Worm (Caenorhabditis elegans) whole organism, mixed stage, embryonic: ENCODE measurements around the gene C13F10.5.

Experiments used
- bed-3 ChIP-seq: fragments of 200-800 bp; sonication (Bioruptor generic); optimal IDR thresholded peaks from 3 replicates; lab custom pipeline; 2018; ENCODE audit warnings: mild to moderate bottlenecking, missing genetic modification characterization, moderate library complexity, missing compliant biosample characterization
- blmp-1 ChIP-seq: fragments of 150-350 bp; optimal IDR thresholded peaks from 2 replicates; lab custom pipeline; 2014; ENCODE audit warnings: missing biosample characterization, missing genetic modification characterization
- ceh-39 ChIP-seq: fragments of 150-350 bp; optimal IDR thresholded peaks from 2 replicates; lab custom pipeline; 2014; ENCODE audit warnings: missing biosample characterization, missing genetic modification characterization
- ceh-43 ChIP-seq: fragments of 200-800 bp; sonication (Bioruptor generic); optimal IDR thresholded peaks from 2 replicates; lab custom pipeline; 2018; ENCODE audit warnings: mild to moderate bottlenecking, missing genetic modification characterization, moderate library complexity, missing compliant biosample characterization
- ceh-83 ChIP-seq: fragments of 200-800 bp; sonication (Bioruptor generic); optimal IDR thresholded peaks from 2 replicates; lab custom pipeline; 2018; ENCODE audit warnings: mild to moderate bottlenecking, missing genetic modification characterization, missing compliant biosample characterization
- ces-1 ChIP-seq: fragments of 150-350 bp; optimal IDR thresholded peaks from 2 replicates; lab custom pipeline; 2014; ENCODE audit warnings: missing biosample characterization, missing genetic modification reagents, missing genetic modification characterization
- cnd-1 ChIP-seq: fragments of 200-800 bp; sonication (Bioruptor generic); optimal IDR thresholded peaks from 2 replicates; lab custom pipeline; 2018; ENCODE audit warnings: mild to moderate bottlenecking, missing genetic modification characterization, missing compliant biosample characterization
- drap-1 ChIP-seq: fragments of 200-800 bp; sonication (Bioruptor generic); optimal IDR thresholded peaks from 3 replicates; lab custom pipeline; 2018; ENCODE audit warnings: mild to moderate bottlenecking, missing genetic modification characterization, missing compliant biosample characterization
- elt-1 ChIP-seq: sonication (generic microtip); optimal IDR thresholded peaks from 2 replicates; lab custom pipeline; 2017; ENCODE audit warnings: missing genetic modification characterization, mild to moderate bottlenecking, missing compliant biosample characterization, antibody characterized with exemption, moderate library complexity, borderline replicate concordance; ENCODE audit not compliant: insufficient read depth
- elt-3 ChIP-seq: fragments of 150-350 bp; optimal IDR thresholded peaks from 2 replicates; lab custom pipeline; 2014; ENCODE audit warnings: missing biosample characterization, missing genetic modification characterization
- flh-1 ChIP-seq: fragments of 200-800 bp; sonication (Bioruptor generic); optimal IDR thresholded peaks from 2 replicates; lab custom pipeline; 2018; ENCODE audit warnings: mild to moderate bottlenecking, missing genetic modification characterization, moderate library complexity, missing compliant biosample characterization
- ham-2 ChIP-seq: fragments of 200-800 bp; sonication (Bioruptor generic); optimal IDR thresholded peaks from 2 replicates; lab custom pipeline; 2018; ENCODE audit warnings: mild to moderate bottlenecking, missing genetic modification characterization, missing compliant biosample characterization
- hlh-1 ChIP-seq: fragments of 150-350 bp; optimal IDR thresholded peaks from 2 replicates; lab custom pipeline; 2014; ENCODE audit warnings: missing biosample characterization, missing genetic modification reagents, missing genetic modification characterization
- lin-13 ChIP-seq: fragments of 150-350 bp; optimal IDR thresholded peaks from 2 replicates; lab custom pipeline; 2014; ENCODE audit warnings: missing biosample characterization, missing genetic modification characterization
- lin-32 ChIP-seq: fragments of 200-800 bp; sonication (Bioruptor generic); optimal IDR thresholded peaks from 2 replicates; lab custom pipeline; 2018; ENCODE audit warnings: mild to moderate bottlenecking, missing genetic modification characterization, missing compliant biosample characterization
- mab-5 ChIP-seq: fragments of 150-350 bp; optimal IDR thresholded peaks from 2 replicates; lab custom pipeline; 2014; ENCODE audit warnings: missing biosample characterization, missing genetic modification characterization
- mep-1 ChIP-seq: fragments of 150-350 bp; optimal IDR thresholded peaks from 2 replicates; lab custom pipeline; 2017; ENCODE audit warnings: missing biosample characterization, missing genetic modification reagents, missing genetic modification characterization, inconsistent platforms
- mls-2 ChIP-seq: sonication (generic microtip); optimal IDR thresholded peaks from 2 replicates; lab custom pipeline; 2016; ENCODE audit warnings: mild to moderate bottlenecking, missing genetic modification characterization, moderate library complexity, missing compliant biosample characterization
- nhr-12 ChIP-seq: fragments of 150-350 bp; optimal IDR thresholded peaks from 2 replicates; lab custom pipeline; 2014; ENCODE audit warnings: missing biosample characterization, missing genetic modification characterization
- nhr-2 ChIP-seq: fragments of 150-350 bp; optimal IDR thresholded peaks from 2 replicates; lab custom pipeline; 2014; ENCODE audit warnings: missing biosample characterization, missing genetic modification characterization
- nhr-237 ChIP-seq: fragments of 150-350 bp; optimal IDR thresholded peaks from 2 replicates; lab custom pipeline; 2014; ENCODE audit warnings: missing biosample characterization, missing genetic modification characterization
- nhr-76 ChIP-seq: sonication (generic microtip); optimal IDR thresholded peaks from 2 replicates; lab custom pipeline; 2017; ENCODE audit warnings: missing biosample characterization, missing genetic modification characterization
- pha-4 ChIP-seq: fragments of 150-350 bp; optimal IDR thresholded peaks from 2 replicates; lab custom pipeline; 2018; ENCODE audit warnings: missing biosample characterization, missing genetic modification reagents, missing genetic modification characterization
- sem-2 ChIP-seq: fragments of 200-800 bp; sonication (Bioruptor generic); optimal IDR thresholded peaks from 2 replicates; lab custom pipeline; 2018; ENCODE audit warnings: mild to moderate bottlenecking, missing genetic modification characterization, missing compliant biosample characterization
- snpc-4 ChIP-seq: fragments of 150-350 bp; optimal IDR thresholded peaks from 2 replicates; lab custom pipeline; 2014; ENCODE audit warnings: missing biosample characterization, missing genetic modification characterization
- sptf-1 ChIP-seq: sonication (generic microtip); optimal IDR thresholded peaks from 2 replicates; lab custom pipeline; 2017; ENCODE audit warnings: mild to moderate bottlenecking, missing genetic modification characterization, moderate library complexity, missing compliant biosample characterization
- tbx-8 ChIP-seq: fragments of 200-800 bp; sonication (Bioruptor generic); optimal IDR thresholded peaks from 2 replicates; lab custom pipeline; 2018; ENCODE audit warnings: mild to moderate bottlenecking, missing genetic modification characterization, moderate library complexity, missing compliant biosample characterization
- unc-39 ChIP-seq: fragments of 150-350 bp; optimal IDR thresholded peaks from 2 replicates; lab custom pipeline; 2014; ENCODE audit warnings: missing biosample characterization, missing genetic modification characterization
- zip-8 ChIP-seq: fragments of 150-350 bp; optimal IDR thresholded peaks from 2 replicates; lab custom pipeline; 2014; ENCODE audit warnings: missing biosample characterization, missing genetic modification characterization
- ztf-11 ChIP-seq: fragments of 150-350 bp; optimal IDR thresholded peaks from 2 replicates; lab custom pipeline; 2014; ENCODE audit warnings: missing biosample characterization, missing genetic modification characterization

The C13F10.5 gene

DNA sequence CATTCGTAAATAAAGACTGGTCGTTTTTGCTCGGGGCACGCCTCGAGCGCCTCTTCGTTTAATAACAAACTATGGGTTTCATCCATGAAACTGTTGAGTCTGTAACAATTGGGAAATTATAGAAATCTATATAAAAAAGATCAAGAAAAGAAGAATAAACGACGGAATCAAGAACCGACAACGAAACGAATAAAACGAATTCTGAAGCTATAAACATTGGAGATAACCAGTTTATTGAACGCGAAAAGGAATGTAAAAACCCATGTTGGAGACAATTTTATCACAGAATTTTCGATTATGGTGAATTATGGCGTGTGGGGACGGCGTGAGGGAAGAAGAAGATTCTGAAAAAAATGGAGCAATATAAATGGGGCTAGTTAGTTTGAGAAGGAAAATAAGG lies 4.1 kb downstream of the C13F10.5 start, which contains the start of gene soap-1:
soap-1 (minus strand) TSS at position 101 of the 400 bp plus-strand sequence.
- TF ChIP-seq nhr-2 (tag; lab: Kevin White, UChicago) (no peak), elt-1 (tag; lab: Kevin White, UChicago) (no peak), drap-1 (GFP tag; lab: Kevin White, UChicago) (no peak), blmp-1 (tag; lab: Kevin White, UChicago) (no peak), pha-4 (no peak), flh-1 (GFP tag; lab: Kevin White, UChicago) (no peak), mab-5 (no peak), snpc-4 (tag; lab: Kevin White, UChicago) (no peak), zip-8 (no peak), nhr-12 (tag; lab: Kevin White, UChicago) (no peak), mls-2 (tag; lab: Kevin White, UChicago) (no peak), ham-2 (GFP tag; lab: Kevin White, UChicago) (no peak), ztf-11 (tag; lab: Kevin White, UChicago) (no peak), sem-2 (GFP tag; lab: Kevin White, UChicago) (no peak)
- TF ChIP-seq, all 35 proteins: peak for 0

ce11 chrV:7209001-7209400 lies 9.9 kb downstream of the C13F10.5 start:
- no peak for TF ChIP-seq ceh-83 (GFP tag; lab: Kevin White, UChicago)
- no peak for TF ChIP-seq unc-39
- TF ChIP-seq nhr-12 (tag; lab: Kevin White, UChicago): no peak
- TF ChIP-seq cnd-1 (tag; lab: Kevin White, UChicago): no peak
- TF ChIP-seq mls-2 (tag; lab: Kevin White, UChicago): no peak
- TF ChIP-seq ztf-11 (tag; lab: Kevin White, UChicago): no peak
- no peak for TF ChIP-seq ceh-43 (GFP tag; lab: Kevin White, UChicago)
- no peak for TF ChIP-seq mep-1 (tag; lab: Kevin White, UChicago)
- no peak for TF ChIP-seq bed-3 (GFP tag; lab: Kevin White, UChicago)
- no peak for TF ChIP-seq nhr-76 (tag; lab: Kevin White, UChicago)
- no peak for TF ChIP-seq sptf-1 (tag; lab: Kevin White, UChicago)
- no peak for TF ChIP-seq ces-1 (GFP tag; lab: Kevin White, UChicago)
- TF ChIP-seq lin-13 (tag; lab: Kevin White, UChicago): no peak
- no peak for TF ChIP-seq ham-2 (GFP tag; lab: Kevin White, UChicago)

DNA sequence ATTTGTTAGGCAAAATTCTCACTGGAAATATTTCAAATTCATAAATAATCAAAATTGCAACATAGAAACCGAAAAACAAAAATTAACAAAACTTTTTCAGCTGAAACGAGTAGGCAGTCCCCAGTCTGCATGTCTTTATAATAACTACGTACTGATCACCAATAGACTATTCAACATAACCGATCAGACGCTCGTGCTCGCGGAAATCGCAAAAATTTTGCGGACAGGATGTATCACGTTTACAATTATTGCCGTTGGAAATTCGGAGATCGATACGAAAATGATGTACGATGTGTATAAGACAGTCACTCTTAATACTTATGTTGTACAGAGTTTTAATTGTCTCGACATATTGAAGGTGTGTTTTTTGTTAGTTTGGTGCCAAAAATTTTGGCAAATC lies 17.5 kb downstream of the C13F10.5 start:
- TF ChIP-seq ceh-83 (GFP tag; lab: Kevin White, UChicago) (no peak), tbx-8 (no peak), blmp-1 (tag; lab: Kevin White, UChicago) (no peak), mls-2 (tag; lab: Kevin White, UChicago) (no peak), hlh-1 (no peak)

DNA sequence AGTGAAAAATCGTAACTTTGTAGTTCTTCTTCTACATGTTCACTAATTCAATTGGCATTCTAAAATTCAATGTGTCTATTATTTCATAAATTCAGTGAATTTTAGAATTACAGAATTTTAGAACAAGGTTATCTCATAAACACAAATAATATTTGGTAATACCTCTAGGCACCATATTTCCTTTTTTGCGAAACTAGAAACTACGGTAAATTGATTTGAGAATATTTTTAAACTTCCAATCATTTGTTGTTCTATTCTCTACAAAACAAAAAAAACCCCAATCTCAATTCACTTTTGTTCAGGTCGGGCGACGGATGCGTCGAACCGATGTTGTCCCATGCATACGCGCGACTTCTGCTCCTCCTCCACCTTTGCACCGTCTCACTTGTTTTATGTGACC lies 19.0 kb downstream of the C13F10.5 start, which contains the start of gene F09G2.1:
F09G2.1 (plus strand) TSS at position 301 of the 400 bp plus-strand sequence.
- TF ChIP-seq elt-1 (tag; lab: Kevin White, UChicago) (no peak), sem-2 (GFP tag; lab: Kevin White, UChicago) (no peak), hlh-1 (no peak), nhr-12 (tag; lab: Kevin White, UChicago) (no peak), unc-39 (no peak), bed-3 (GFP tag; lab: Kevin White, UChicago) (no peak), ceh-43 (GFP tag; lab: Kevin White, UChicago) (no peak), mls-2 (tag; lab: Kevin White, UChicago) (no peak), cnd-1 (tag; lab: Kevin White, UChicago) (no peak), tbx-8 (no peak), nhr-237 (tag; lab: Kevin White, UChicago) (no peak), nhr-2 (tag; lab: Kevin White, UChicago) (no peak), ces-1 (GFP tag; lab: Kevin White, UChicago) (no peak), ceh-39 (tag; lab: Kevin White, UChicago) (no peak), lin-32 (no peak), elt-3 (no peak)

- no peak for TF ChIP-seq pha-4
- TF ChIP-seq snpc-4 (tag; lab: Kevin White, UChicago): no peak
- TF ChIP-seq unc-39: no peak
- no peak for TF ChIP-seq drap-1 (GFP tag; lab: Kevin White, UChicago)
- no peak for TF ChIP-seq ztf-11 (tag; lab: Kevin White, UChicago)
- no peak for TF ChIP-seq mls-2 (tag; lab: Kevin White, UChicago)
- no peak for TF ChIP-seq nhr-76 (tag; lab: Kevin White, UChicago)
- TF ChIP-seq bed-3 (GFP tag; lab: Kevin White, UChicago): no peak
- TF ChIP-seq mab-5: no peak
- no peak for TF ChIP-seq tbx-8
Measured at ce11 chrV:7199077-7199476, 19.8 kb downstream of the C13F10.5 start.
